Worm (Caenorhabditis elegans) whole organism, midembryonic: ENCODE data around the gene gba-4.
"Not testable (repeated sequence)": the region's sequence is repeated elsewhere in the genome, so short reads cannot be mapped to it uniquely, and the experiment has no call there.

Experiments
- T22C8.4 ChIP-seq: fragments of 200-800 bp; sonication (Bioruptor generic); IDR thresholded peaks from 2 replicates; pipeline ENCODE4 v1.3.6; 2022; ENCODE audit warnings: missing genetic modification characterization, missing compliant biosample characterization
- cog-1 ChIP-seq: sonication (generic microtip); optimal IDR thresholded peaks from 2 replicates; lab custom pipeline; 2016; ENCODE audit warnings: missing genetic modification characterization, missing compliant biosample characterization
- flt-1 ChIP-seq: fragments of 200-800 bp; sonication (Bioruptor generic); IDR thresholded peaks from 2 replicates; pipeline ENCODE4 v1.3.6; 2022; ENCODE audit warnings: missing genetic modification characterization, missing compliant biosample characterization
- klf-2 ChIP-seq: fragments of 200-800 bp; sonication (Bioruptor generic); conservative IDR thresholded peaks from 2 replicates; pipeline ENCODE4 v1.3.6; 2022; ENCODE audit warnings: missing genetic modification reagents, missing genetic modification characterization, missing compliant biosample characterization
- med-1 ChIP-seq: sonication (generic microtip); optimal IDR thresholded peaks from 2 replicates; lab custom pipeline; 2017; ENCODE audit warnings: missing genetic modification characterization, mild to moderate bottlenecking, missing compliant biosample characterization, antibody characterized with exemption, missing genetic modification reagents; ENCODE audit not compliant: insufficient read depth
- ref-1 ChIP-seq: fragments of 200-800 bp; sonication (Bioruptor generic); conservative IDR thresholded peaks from 2 replicates; pipeline ENCODE4 v1.3.6; 2022; ENCODE audit warnings: missing genetic modification reagents, missing genetic modification characterization, missing compliant biosample characterization
- tab-1 ChIP-seq: fragments of 200-800 bp; sonication (Bioruptor generic); IDR thresholded peaks from 2 replicates; pipeline ENCODE4 v1.3.6; 2022; ENCODE audit warnings: missing genetic modification characterization, missing compliant biosample characterization
- ztf-23 ChIP-seq: fragments of 200-800 bp; sonication (Bioruptor generic); IDR thresholded peaks from 2 replicates; pipeline ENCODE4 v1.3.6; 2022; ENCODE audit warnings: missing genetic modification reagents, missing genetic modification characterization, missing compliant biosample characterization
- ztf-29 ChIP-seq: fragments of 200-800 bp; sonication (Bioruptor generic); IDR thresholded peaks from 2 replicates; pipeline ENCODE4 v1.3.6; 2022; ENCODE audit warnings: missing genetic modification reagents, missing genetic modification characterization, missing compliant biosample characterization

- not testable (repeated sequence) for TF ChIP-seq ref-1; tab-1 (GFP tag; lab: Robert Waterston, UW); T22C8.4; ztf-23 (GFP tag; lab: Robert Waterston, UW); cog-1; flt-1 (GFP tag; lab: Robert Waterston, UW); klf-2 (GFP tag; lab: Robert Waterston, UW); ztf-29; med-1 (GFP tag; lab: Kevin White, UChicago)
These were observed 34.5 kb downstream of the gba-4 start, which contains the start of gene msp-65 for ce11 chrIV:5316223-5316622.
